Worm (Caenorhabditis elegans): ENCODE measurements around the gene rpl-43.

DNA sequence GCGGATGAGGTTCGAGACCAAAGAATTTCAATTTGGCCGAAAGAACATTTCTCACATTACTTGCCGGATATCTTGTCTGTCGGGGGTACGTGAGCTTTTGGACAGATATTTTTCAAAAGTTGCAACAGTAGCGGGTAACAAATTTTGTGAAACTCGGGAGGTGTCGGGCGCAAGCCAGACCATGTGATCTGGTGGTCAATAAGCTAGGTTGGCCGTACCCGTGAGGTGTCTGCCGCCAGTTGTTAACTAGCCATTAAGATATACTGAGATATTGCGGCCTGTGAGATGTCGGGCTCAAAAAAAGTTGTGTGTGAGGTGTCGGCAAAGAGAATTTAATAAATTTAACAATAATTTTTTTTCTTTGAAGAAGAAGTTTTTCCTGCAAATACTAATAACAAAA, 36.7 kb upstream of the rpl-43 start:
- TF ChIP-seq mdl-1 (tag; optimal IDR thresholded peaks at IDR 0.05) (no peak), ztf-4 (tag; optimal IDR thresholded peaks at IDR 0.05) (no peak), hlh-17 (GFP tag; optimal IDR thresholded peaks at IDR 0.05; ENCODE audit: borderline replicate concordance) (no peak), jun-1 (tag; optimal IDR thresholded peaks at IDR 0.05) (no peak), fos-1 (tag; optimal IDR thresholded peaks at IDR 0.05) (no peak), nhr-28 (tag; optimal IDR thresholded peaks at IDR 0.05) (no peak), nhr-237 (tag; optimal IDR thresholded peaks at IDR 0.05) (no peak), nhr-76 (tag; optimal IDR thresholded peaks at IDR 0.05) (no peak), efl-3 (GFP tag; optimal IDR thresholded peaks at IDR 0.05) (no peak), ama-1 (optimal IDR thresholded peaks at IDR 0.05) (no peak), sox-4 (tag; optimal IDR thresholded peaks at IDR 0.05) (no peak), aly-2 (tag; optimal IDR thresholded peaks at IDR 0.05) (no peak)
